Worm (Caenorhabditis elegans) whole organism, late embryonic: ENCODE results near the gene ugt-9.

Source experiments
- C38D4.7 ChIP-seq: fragments of 200-800 bp; sonication (Bioruptor generic); optimal IDR thresholded peaks from 2 replicates; lab custom pipeline; 2018; ENCODE audit warnings: mild to moderate bottlenecking, missing genetic modification characterization, moderate library complexity, missing compliant biosample characterization
- ama-1 ChIP-seq: fragments of 150-350 bp; optimal IDR thresholded peaks from 2 replicates; lab custom pipeline; 2014
- ceh-19 ChIP-seq: fragments of 200-800 bp; sonication (Bioruptor generic); optimal IDR thresholded peaks from 2 replicates; lab custom pipeline; 2018; ENCODE audit warnings: mild to moderate bottlenecking, missing genetic modification characterization, missing compliant biosample characterization
- ceh-45 ChIP-seq: fragments of 200-800 bp; sonication (Bioruptor generic); IDR thresholded peaks from 2 replicates; pipeline ENCODE4 v1.3.6; 2022; ENCODE audit warnings: missing genetic modification reagents, missing genetic modification characterization, missing compliant biosample characterization
- elt-2 ChIP-seq: sonication (generic microtip); optimal IDR thresholded peaks from 2 replicates; lab custom pipeline; 2016; ENCODE audit warnings: missing genetic modification reagents, missing genetic modification characterization, missing compliant biosample characterization
- fkh-10 ChIP-seq: fragments of 150-350 bp; optimal IDR thresholded peaks from 2 replicates; lab custom pipeline; 2014; ENCODE audit warnings: missing biosample characterization, missing genetic modification reagents, missing genetic modification characterization
- fkh-6 ChIP-seq: sonication (generic microtip); optimal IDR thresholded peaks from 2 replicates; lab custom pipeline; 2016; ENCODE audit warnings: missing genetic modification characterization, missing compliant biosample characterization
- hlh-30 ChIP-seq: sonication (generic microtip); optimal IDR thresholded peaks from 2 replicates; lab custom pipeline; 2017; ENCODE audit warnings: antibody characterized with exemption, missing genetic modification characterization, missing compliant biosample characterization; ENCODE audit not compliant: insufficient read depth
- nfya-1 ChIP-seq: sonication (generic microtip); optimal IDR thresholded peaks from 2 replicates; lab custom pipeline; 2017; ENCODE audit warnings: missing genetic modification characterization, mild to moderate bottlenecking, missing compliant biosample characterization, antibody characterized with exemption, moderate library complexity
- ref-2 ChIP-seq: sonication (generic microtip); optimal IDR thresholded peaks from 2 replicates; lab custom pipeline; 2016; ENCODE audit warnings: missing genetic modification characterization, missing compliant biosample characterization
- sox-4 ChIP-seq: sonication (generic microtip); optimal IDR thresholded peaks from 2 replicates; lab custom pipeline; 2017; ENCODE audit warnings: mild to moderate bottlenecking, missing genetic modification characterization, inconsistent platforms, missing compliant biosample characterization
- tbx-2 ChIP-seq: sonication (generic microtip); optimal IDR thresholded peaks from 2 replicates; lab custom pipeline; 2016; ENCODE audit warnings: missing genetic modification characterization, missing compliant biosample characterization
- ttx-3 ChIP-seq: sonication (generic microtip); optimal IDR thresholded peaks from 2 replicates; lab custom pipeline; 2016; ENCODE audit warnings: missing genetic modification reagents, missing genetic modification characterization, missing compliant biosample characterization
- unc-55 ChIP-seq: sonication (generic microtip); optimal IDR thresholded peaks from 2 replicates; lab custom pipeline; 2017; ENCODE audit warnings: missing biosample characterization, missing genetic modification reagents, missing genetic modification characterization

- TF ChIP-seq unc-55 (GFP tag; lab: Kevin White, UChicago) = no peak
- TF ChIP-seq ttx-3 (tag; lab: Kevin White, UChicago) = no peak
- no peak for TF ChIP-seq ama-1
- no peak for TF ChIP-seq ceh-45 (GFP tag; lab: Robert Waterston, UW)
- TF ChIP-seq sox-4 (tag; lab: Kevin White, UChicago) = no peak
- TF ChIP-seq fkh-6 (tag; lab: Kevin White, UChicago) = no peak
- TF ChIP-seq C38D4.7 (GFP tag; lab: Kevin White, UChicago) = no peak
- no peak for TF ChIP-seq ref-2
- no peak for TF ChIP-seq nfya-1 (tag; lab: Kevin White, UChicago)
- TF ChIP-seq ceh-19 = no peak
- TF ChIP-seq fkh-10 (GFP tag; lab: Kevin White, UChicago) = no peak
- no peak for TF ChIP-seq tbx-2 (tag; lab: Kevin White, UChicago)
- TF ChIP-seq elt-2 (tag; lab: Kevin White, UChicago) = no peak
- no peak for TF ChIP-seq hlh-30 (tag; lab: Kevin White, UChicago)
Observed at ce11 chrV:4912313-4912712, 16.5 kb downstream of the ugt-9 start, which contains the start of gene H23N18.5.
